Worm (Caenorhabditis elegans) whole organism, L4 larva: Measurements from ENCODE around the gene C46F2.1.

Experiments used
- D1046.2 ChIP-seq: fragments of 200-800 bp; sonication (Bioruptor generic); IDR thresholded peaks from 2 replicates; pipeline ENCODE4 v1.3.6; 2022; ENCODE audit warnings: missing genetic modification characterization, missing compliant biosample characterization
- F26F4.8 ChIP-seq: fragments of 200-800 bp; sonication (Bioruptor generic); conservative IDR thresholded peaks from 2 replicates; pipeline ENCODE4 v1.3.6; 2022; ENCODE audit warnings: missing genetic modification characterization, missing compliant biosample characterization
- F44E2.7 ChIP-seq: fragments of 200-800 bp; sonication (Bioruptor generic); IDR thresholded peaks from 2 replicates; pipeline ENCODE4 v2.1.2; 2022; ENCODE audit warnings: missing genetic modification characterization, missing compliant biosample characterization
- R02D3.7 ChIP-seq: fragments of 150-350 bp; sonication (generic microtip); optimal IDR thresholded peaks from 3 replicates; lab custom pipeline; 2014; ENCODE audit warnings: missing biosample characterization, missing genetic modification characterization
- T26A8.4 ChIP-seq: fragments of 200-800 bp; sonication (Bioruptor generic); IDR thresholded peaks from 2 replicates; pipeline ENCODE4 v1.3.6; 2022; ENCODE audit warnings: missing genetic modification characterization, missing compliant biosample characterization
- ZK337.2 ChIP-seq: fragments of 200-800 bp; sonication (Bioruptor generic); IDR thresholded peaks from 2 replicates; pipeline ENCODE4 v1.3.6; 2022; ENCODE audit warnings: missing genetic modification reagents, missing genetic modification characterization, missing compliant biosample characterization
- ZK546.5 ChIP-seq, 2 experiments: sonication (generic microtip); optimal IDR thresholded peaks; 2 replicates each; lab custom pipeline; 2017; ENCODE audit warnings: missing biosample characterization in 2 of 2, missing genetic modification characterization in 2 of 2
- aha-1 ChIP-seq: fragments of 150-350 bp; peaks from one replicate; lab custom pipeline; 2014; ENCODE audit warnings: missing biosample characterization, missing genetic modification characterization
- aly-2 ChIP-seq: sonication (generic microtip); optimal IDR thresholded peaks from 2 replicates; lab custom pipeline; 2018; ENCODE audit warnings: missing biosample characterization, missing genetic modification characterization
- ceh-28 ChIP-seq: fragments of 150-350 bp; optimal IDR thresholded peaks from 2 replicates; lab custom pipeline; 2014; ENCODE audit warnings: missing biosample characterization, missing genetic modification reagents, missing genetic modification characterization
- ceh-44 ChIP-seq: fragments of 200-800 bp; sonication (Bioruptor generic); IDR thresholded peaks from 2 replicates; pipeline ENCODE4 v1.3.6; 2022; ENCODE audit warnings: missing genetic modification reagents, missing genetic modification characterization, missing compliant biosample characterization
- ceh-62 ChIP-seq: sonication (generic microtip); optimal IDR thresholded peaks from 2 replicates; lab custom pipeline; 2017; ENCODE audit warnings: missing biosample characterization, missing genetic modification characterization
- ceh-82 ChIP-seq: sonication (generic microtip); optimal IDR thresholded peaks from 2 replicates; lab custom pipeline; 2017; ENCODE audit warnings: missing biosample characterization, missing genetic modification characterization
- cey-2 ChIP-seq: sonication (generic microtip); optimal IDR thresholded peaks from 3 replicates; lab custom pipeline; 2017; ENCODE audit warnings: missing genetic modification characterization, mild to moderate bottlenecking, missing compliant biosample characterization, antibody characterized with exemption, borderline replicate concordance; ENCODE audit not compliant: insufficient read depth
- daf-12 ChIP-seq: fragments of 150-350 bp; optimal IDR thresholded peaks from 2 replicates; lab custom pipeline; 2014; ENCODE audit warnings: missing biosample characterization, missing genetic modification reagents, missing genetic modification characterization
- dmd-8 ChIP-seq: fragments of 200-800 bp; sonication (Bioruptor generic); IDR thresholded peaks from 2 replicates; pipeline ENCODE4 v1.3.6; 2022; ENCODE audit warnings: missing genetic modification characterization, missing compliant biosample characterization
- dmd-9 ChIP-seq: fragments of 200-800 bp; sonication (Bioruptor generic); IDR thresholded peaks from 2 replicates; pipeline ENCODE4 v1.3.6; 2022; ENCODE audit warnings: missing genetic modification reagents, missing genetic modification characterization, missing compliant biosample characterization
- duxl-1 ChIP-seq: sonication (generic microtip); optimal IDR thresholded peaks from 2 replicates; lab custom pipeline; 2016; ENCODE audit warnings: mild to moderate bottlenecking, missing genetic modification characterization, moderate library complexity, missing compliant biosample characterization; ENCODE audit not compliant: poor library complexity
- dve-1 ChIP-seq: sonication (generic microtip); optimal IDR thresholded peaks from 2 replicates; lab custom pipeline; 2017; ENCODE audit warnings: antibody characterized with exemption, mild to moderate bottlenecking, missing genetic modification characterization, missing compliant biosample characterization; ENCODE audit not compliant: insufficient read depth
- egl-27 ChIP-seq: sonication (generic microtip); optimal IDR thresholded peaks from 3 replicates; lab custom pipeline; 2017; ENCODE audit warnings: missing biosample characterization, missing genetic modification reagents, missing genetic modification characterization
- egl-43 ChIP-seq: fragments of 200-800 bp; sonication (Bioruptor generic); IDR thresholded peaks from 2 replicates; pipeline ENCODE4 v1.3.6; 2022; ENCODE audit warnings: missing genetic modification reagents, missing genetic modification characterization, missing compliant biosample characterization
- fos-1 ChIP-seq: fragments of 150-350 bp; optimal IDR thresholded peaks from 2 replicates; lab custom pipeline; 2014; ENCODE audit warnings: missing biosample characterization, missing genetic modification characterization
- hif-1 ChIP-seq, 2 experiments: sonication (generic microtip); optimal IDR thresholded peaks; 2 replicates each; lab custom pipeline; 2016 to 2017; ENCODE audit warnings: missing compliant biosample characterization in 2 of 2, missing genetic modification characterization in 2 of 2, missing genetic modification reagents in 2 of 2, missing genotype in 2 of 2, mild to moderate bottlenecking in 1 of 2
- hlh-11 ChIP-seq: fragments of 200-800 bp; sonication (Bioruptor generic); optimal IDR thresholded peaks from 2 replicates; lab custom pipeline; 2018; ENCODE audit warnings: mild to moderate bottlenecking, missing genetic modification characterization, missing compliant biosample characterization
- hmg-1.1 ChIP-seq: fragments of 200-800 bp; sonication (Bioruptor generic); IDR thresholded peaks from 2 replicates; pipeline ENCODE4 v1.3.6; 2022; ENCODE audit warnings: missing genetic modification reagents, missing genetic modification characterization, missing compliant biosample characterization
- jun-1 ChIP-seq: fragments of 150-350 bp; optimal IDR thresholded peaks from 2 replicates; lab custom pipeline; 2014; ENCODE audit warnings: missing biosample characterization, missing genetic modification reagents, missing genetic modification characterization
- lin-1 ChIP-seq: fragments of 200-800 bp; sonication (Bioruptor generic); IDR thresholded peaks from 2 replicates; pipeline ENCODE4 v1.3.6; 2022; ENCODE audit warnings: missing genetic modification reagents, missing genetic modification characterization, missing compliant biosample characterization
- lin-15B ChIP-seq: fragments of 150-350 bp; sonication (generic microtip); optimal IDR thresholded peaks from 3 replicates; lab custom pipeline; 2014; ENCODE audit warnings: missing biosample characterization, missing genetic modification characterization
- lin-38 ChIP-seq: fragments of 200-800 bp; sonication (Bioruptor generic); IDR thresholded peaks from 2 replicates; pipeline ENCODE4 v1.3.6; 2022; ENCODE audit warnings: missing genetic modification reagents, missing genetic modification characterization, missing compliant biosample characterization
- lin-39 ChIP-seq: fragments of 150-350 bp; optimal IDR thresholded peaks from 2 replicates; lab custom pipeline; 2014; ENCODE audit warnings: missing biosample characterization, missing genetic modification reagents, missing genetic modification characterization
- madf-5 ChIP-seq, 2 experiments: fragments of 200-800 bp; sonication (Bioruptor generic); IDR thresholded peaks; 2 replicates each; pipeline ENCODE4 v1.3.6; 2022; ENCODE audit warnings: missing compliant biosample characterization in 2 of 2, missing genetic modification characterization in 2 of 2
- mdl-1 ChIP-seq, 2 experiments: fragments of 150-350 bp in 1 of 2; sonication (generic microtip) in 1 of 2; optimal IDR thresholded peaks; 2 replicates each; lab custom pipeline; 2014 to 2017; ENCODE audit warnings: missing biosample characterization in 2 of 2, missing genetic modification characterization in 2 of 2
- mep-1 ChIP-seq: fragments of 150-350 bp; sonication (generic microtip); optimal IDR thresholded peaks from 3 replicates; lab custom pipeline; 2014; ENCODE audit warnings: missing biosample characterization, missing genetic modification characterization
- mxl-3 ChIP-seq: fragments of 200-800 bp; sonication (Bioruptor generic); optimal IDR thresholded peaks from 2 replicates; lab custom pipeline; 2018; ENCODE audit warnings: mild to moderate bottlenecking, missing genetic modification characterization, missing compliant biosample characterization
- nhr-111 ChIP-seq: fragments of 200-800 bp; sonication (Bioruptor generic); optimal IDR thresholded peaks from 2 replicates; lab custom pipeline; 2018; ENCODE audit warnings: mild to moderate bottlenecking, missing genetic modification characterization, missing compliant biosample characterization
- nhr-237 ChIP-seq: sonication (generic microtip); optimal IDR thresholded peaks from 2 replicates; lab custom pipeline; 2017; ENCODE audit warnings: missing biosample characterization, missing genetic modification characterization
- nhr-28 ChIP-seq: fragments of 150-350 bp; optimal IDR thresholded peaks from 2 replicates; lab custom pipeline; 2014; ENCODE audit warnings: missing biosample characterization, missing genetic modification characterization
- nhr-42 ChIP-seq: fragments of 200-800 bp; sonication (Bioruptor generic); IDR thresholded peaks from 2 replicates; pipeline ENCODE4 v1.3.6; 2022; ENCODE audit warnings: missing genetic modification characterization, missing compliant biosample characterization
- nhr-48 ChIP-seq: sonication (generic microtip); optimal IDR thresholded peaks from 2 replicates; lab custom pipeline; 2016; ENCODE audit warnings: mild to moderate bottlenecking, missing genetic modification characterization, missing compliant biosample characterization
- nhr-6 ChIP-seq: fragments of 150-350 bp; optimal IDR thresholded peaks from 2 replicates; lab custom pipeline; 2014; ENCODE audit warnings: missing biosample characterization, missing genetic modification characterization
- nhr-76 ChIP-seq: fragments of 150-350 bp; optimal IDR thresholded peaks from 2 replicates; lab custom pipeline; 2014; ENCODE audit warnings: missing biosample characterization, missing genetic modification characterization
- pha-4 ChIP-seq, 2 experiments: fragments of 150-350 bp in 1 of 2; fragments of 200-800 bp in 1 of 2; sonication (Bioruptor generic) in 1 of 2; IDR thresholded peaks in 1 of 2; optimal IDR thresholded peaks in 1 of 2; 2 replicates each; pipeline versions ENCODE4 v1.3.6 to Lab custom; 2014 to 2022; ENCODE audit warnings: missing genetic modification characterization in 2 of 2, missing genetic modification reagents in 2 of 2, missing biosample characterization in 1 of 2, missing compliant biosample characterization in 1 of 2
- php-3 ChIP-seq: fragments of 200-800 bp; sonication (Bioruptor generic); IDR thresholded peaks from 2 replicates; pipeline ENCODE4 v1.3.6; 2022; ENCODE audit warnings: missing genetic modification reagents, missing genetic modification characterization, missing compliant biosample characterization
- pqm-1 ChIP-seq: sonication (generic microtip); optimal IDR thresholded peaks from 2 replicates; lab custom pipeline; 2017; ENCODE audit warnings: missing biosample characterization, missing genetic modification characterization
- sdz-12 ChIP-seq: fragments of 200-800 bp; sonication (Bioruptor generic); optimal IDR thresholded peaks from 2 replicates; lab custom pipeline; 2018; ENCODE audit warnings: mild to moderate bottlenecking, missing genetic modification characterization, missing compliant biosample characterization
- snpc-1.2 ChIP-seq: fragments of 200-800 bp; sonication (Bioruptor generic); IDR thresholded peaks from 2 replicates; pipeline ENCODE4 v1.3.6; 2022; ENCODE audit warnings: missing genetic modification reagents, missing genetic modification characterization, missing compliant biosample characterization
- tra-1 ChIP-seq: fragments of 200-800 bp; sonication (Bioruptor generic); IDR thresholded peaks from 2 replicates; pipeline ENCODE4 v1.3.6; 2022; ENCODE audit warnings: missing genetic modification reagents, missing genetic modification characterization, missing compliant biosample characterization
- unc-62 ChIP-seq, 3 experiments: fragments of 150-350 bp in 1 of 3; sonication (generic microtip); optimal IDR thresholded peaks in 2 of 3; peaks in 1 of 3; 1 replicate in 1 of 3; 2 replicates in 2 of 3; lab custom pipeline; 2014 to 2017; ENCODE audit warnings: missing biosample characterization in 3 of 3, missing genetic modification characterization in 3 of 3, missing genetic modification reagents in 3 of 3, missing genotype in 1 of 3
- vab-7 ChIP-seq: fragments of 200-800 bp; sonication (Bioruptor generic); IDR thresholded peaks from 2 replicates; pipeline ENCODE4 v1.3.6; 2022; ENCODE audit warnings: missing genetic modification reagents, missing genetic modification characterization, missing compliant biosample characterization
- zfp-3 ChIP-seq: fragments of 200-800 bp; sonication (Bioruptor generic); conservative IDR thresholded peaks from 2 replicates; pipeline ENCODE4 v1.3.6; 2022; ENCODE audit warnings: missing genetic modification reagents, missing genetic modification characterization, missing compliant biosample characterization
- zip-11 ChIP-seq: fragments of 200-800 bp; sonication (Bioruptor generic); IDR thresholded peaks from 2 replicates; pipeline ENCODE4 v1.3.6; 2022; ENCODE audit warnings: missing genetic modification characterization, missing compliant biosample characterization

Gene C46F2.1

ce11 chrX:8083919-8084318 is 6.1 kb downstream of the C46F2.1 start, which contains the start of gene K07E3.4 (continued):
- TF ChIP-seq dmd-9 (no peak), pha-4 (GFP tag; IDR thresholded peaks at IDR 0.05; lab: Robert Waterston, UW) (no peak), pha-4 (tag; optimal IDR thresholded peaks at IDR 0.05; lab: Kevin White, UChicago) (no peak), ZK337.2 (GFP tag; lab: Robert Waterston, UW) (no peak), nhr-237 (no peak), D1046.2 (GFP tag; lab: Robert Waterston, UW) (no peak), ceh-62 (tag; lab: Kevin White, UChicago) (no peak), zfp-3 (no peak; the same call in 1 of the 2 replicates), F26F4.8 (GFP tag; lab: Robert Waterston, UW) (no peak), nhr-28 (tag; lab: Kevin White, UChicago) (peak; percentile 85), lin-1 (GFP tag; lab: Robert Waterston, UW) (peak; percentile 43; the same call in 1 of the 2 replicates), madf-5 (GFP tag; IDR thresholded peaks at IDR 0.05; lab: Robert Waterston, UW) (no peak), hif-1 (tag; optimal IDR thresholded peaks at IDR 0.05; lab: Kevin White, UChicago) (peak in 1 of 2 experiments; percentile 55), sdz-12 (GFP tag; lab: Kevin White, UChicago) (no peak), zip-11 (GFP tag; lab: Robert Waterston, UW) (no peak), lin-15B (tag; lab: Kevin White, UChicago) (no peak), hlh-11 (peak; percentile 86), unc-62 (GFP tag; optimal IDR thresholded peaks at IDR 0.05 in 1 of 2; lab: Kevin White, UChicago) (peak in 1 of 2 experiments; percentile 77), unc-62 (tag; optimal IDR thresholded peaks at IDR 0.05; lab: Kevin White, UChicago) (no peak), duxl-1 (tag; lab: Kevin White, UChicago) (no peak), T26A8.4 (GFP tag; lab: Robert Waterston, UW) (no peak), cey-2 (tag; lab: Kevin White, UChicago) (no peak), aly-2 (tag; lab: Kevin White, UChicago) (no peak), nhr-6 (no peak), egl-43 (GFP tag; lab: Robert Waterston, UW) (no peak), aha-1 (tag; lab: Kevin White, UChicago) (peak; percentile 38), pqm-1 (tag; lab: Kevin White, UChicago) (peak; percentile 42), php-3 (peak; percentile 5; the same call in 1 of the 2 replicates), F44E2.7 (GFP tag; lab: Robert Waterston, UW) (no peak), snpc-1.2 (no peak), daf-12 (tag; lab: Kevin White, UChicago) (no peak), lin-38 (GFP tag; lab: Robert Waterston, UW) (no peak), mdl-1 (tag; optimal IDR thresholded peaks at IDR 0.05; lab: Kevin White, UChicago) (peak; percentile 67 to 91), nhr-42 (GFP tag; lab: Robert Waterston, UW) (no peak), ceh-44 (no peak), nhr-76 (no peak), egl-27 (no peak), ceh-28 (tag; lab: Kevin White, UChicago) (no peak), fos-1 (tag; lab: Kevin White, UChicago) (no peak), R02D3.7 (tag; lab: Kevin White, UChicago) (no peak), dve-1 (peak; percentile 84), nhr-48 (peak; percentile 48), mep-1 (tag; lab: Kevin White, UChicago) (peak; percentile 82), jun-1 (tag; lab: Kevin White, UChicago) (no peak), tra-1 (GFP tag; lab: Robert Waterston, UW) (0 out of 2 replicates have a peak, but pooled peaks have one; percentile 31), nhr-111 (GFP tag; lab: Kevin White, UChicago) (no peak), ceh-82 (tag; lab: Kevin White, UChicago) (no peak), mxl-3 (peak; percentile 78), hmg-1.1 (GFP tag; lab: Robert Waterston, UW) (no peak), ZK546.5 (tag; optimal IDR thresholded peaks at IDR 0.05; lab: Kevin White, UChicago) (no peak), dmd-8 (GFP tag; lab: Robert Waterston, UW) (no peak), vab-7 (no peak), lin-39 (tag; lab: Kevin White, UChicago) (no peak)
